Worm (Caenorhabditis elegans): ENCODE results near the gene ZC373.2.

- no peak for TF ChIP-seq nhr-11 (tag; optimal IDR thresholded peaks at IDR 0.05)
- TF ChIP-seq unc-62 (GFP tag; optimal IDR thresholded peaks at IDR 0.05) = no peak
- no peak for TF ChIP-seq unc-55 (GFP tag; optimal IDR thresholded peaks at IDR 0.05)
- TF ChIP-seq unc-39 (tag; optimal IDR thresholded peaks at IDR 0.05) = no peak
- no peak for TF ChIP-seq elt-3 (tag; optimal IDR thresholded peaks at IDR 0.05)
- no peak for TF ChIP-seq snpc-4 (tag; optimal IDR thresholded peaks at IDR 0.05)
- no peak for TF ChIP-seq mab-5 (tag; optimal IDR thresholded peaks at IDR 0.05)
Measured at ce11 chrX:10074988-10075387, 16.8 kb upstream of the ZC373.2 start, which contains the start of gene dao-4.
